Fruit fly (Drosophila melanogaster): ENCODE data around the gene CG13627.

dm6 chr3R:24766684-24767083 lies 54.1 kb downstream of the CG13627 start:
- TF ChIP-seq CG6854 (GFP tag; optimal IDR thresholded peaks at IDR 0.05): no peak
- TF ChIP-seq OdsH (GFP tag; optimal IDR thresholded peaks at IDR 0.05): no peak
- no peak for TF ChIP-seq Hr39 (GFP tag; optimal IDR thresholded peaks at IDR 0.05)
- TF ChIP-seq cyc (GFP tag; optimal IDR thresholded peaks at IDR 0.05): no peak

Measured in whole organism, prepupa.